Fruit fly (Drosophila melanogaster) whole organism, wandering third instar larva: ENCODE data around the gene CG14722.

ENCODE experiments used
- Abd-B ChIP-seq: fragments of >200 bp; optimal IDR thresholded peaks from 2 replicates; lab custom pipeline; 2017; ENCODE audit warnings: missing biosample characterization, missing genetic modification characterization
- CG32264 ChIP-seq: fragments of 200-800 bp; sonication (Bioruptor generic); optimal IDR thresholded peaks from 2 replicates; lab custom pipeline; 2016; ENCODE audit warnings: missing biosample characterization, missing genetic modification characterization
- CG9705 ChIP-seq: fragments of 200-800 bp; sonication (Bioruptor generic); optimal IDR thresholded peaks from 2 replicates; lab custom pipeline; 2018; ENCODE audit warnings: missing biosample characterization, mild to moderate bottlenecking, missing genetic modification characterization
- CrebA ChIP-seq: fragments of 200-800 bp; sonication (Bioruptor generic); optimal IDR thresholded peaks from 2 replicates; lab custom pipeline; 2016; ENCODE audit warnings: missing biosample characterization, mild to moderate bottlenecking, missing genetic modification characterization, borderline replicate concordance
- Dfd ChIP-seq: fragments of >200 bp; optimal IDR thresholded peaks from 2 replicates; lab custom pipeline; 2017; ENCODE audit warnings: missing biosample characterization, missing genetic modification characterization
- Dif ChIP-seq: fragments of 200-275, 200-300 bp; sonication (Bioruptor generic); optimal IDR thresholded peaks from 2 replicates; lab custom pipeline; 2018; ENCODE audit warnings: missing biosample characterization, missing genetic modification characterization; ENCODE audit not compliant: partially characterized antibody
- HLH106 ChIP-seq: fragments of 200-800 bp; optimal IDR thresholded peaks from 3 replicates; lab custom pipeline; 2019; ENCODE audit warnings: missing biosample characterization, mild to moderate bottlenecking, missing genetic modification characterization, moderate library complexity
- Hnf4 ChIP-seq: fragments of 200-800 bp; sonication (Bioruptor generic); optimal IDR thresholded peaks from 2 replicates; lab custom pipeline; 2016; ENCODE audit warnings: missing biosample characterization, mild to moderate bottlenecking, missing genetic modification characterization
- Hr78 ChIP-seq: fragments of >200 bp; optimal IDR thresholded peaks from 2 replicates; lab custom pipeline; 2017; ENCODE audit warnings: missing biosample characterization, missing genetic modification characterization
- Hr83 ChIP-seq: fragments of 200-300 bp; sonication (Bioruptor generic); optimal IDR thresholded peaks from 2 replicates; lab custom pipeline; 2016; ENCODE audit warnings: missing biosample characterization, mild to moderate bottlenecking, missing genetic modification characterization, moderate library complexity; ENCODE audit not compliant: poor library complexity, severe bottlenecking
- Jra ChIP-seq: sonication (Bioruptor generic); optimal IDR thresholded peaks from 2 replicates; lab custom pipeline; 2016; ENCODE audit warnings: missing biosample characterization, missing genetic modification characterization
- Mio ChIP-seq: sonication (Bioruptor generic); optimal IDR thresholded peaks from 2 replicates; lab custom pipeline; 2016; ENCODE audit warnings: missing biosample characterization, missing genetic modification characterization
- Myc ChIP-seq: fragments of >200 bp; optimal IDR thresholded peaks from 2 replicates; lab custom pipeline; 2017
- N ChIP-seq: fragments of >200 bp; optimal IDR thresholded peaks from 2 replicates; lab custom pipeline; 2018; ENCODE audit warnings: missing biosample characterization, missing external identifiers, missing genetic modification characterization
- OdsH ChIP-seq: fragments of 200-800 bp; sonication (Bioruptor generic); optimal IDR thresholded peaks from 2 replicates; lab custom pipeline; 2016; ENCODE audit warnings: missing biosample characterization, mild to moderate bottlenecking, missing genetic modification characterization
- Rel ChIP-seq, 2 experiments: fragments of 200-800 bp; sonication (Bioruptor generic) in 1 of 2; optimal IDR thresholded peaks; 2 replicates in 1 of 2; 3 replicates in 1 of 2; lab custom pipeline; 2016 to 2019; ENCODE audit warnings: mild to moderate bottlenecking in 2 of 2, missing biosample characterization in 2 of 2, missing genetic modification characterization in 2 of 2, moderate library complexity in 1 of 2
- Sp1 ChIP-seq: fragments of 200-800 bp; sonication (Bioruptor generic); optimal IDR thresholded peaks from 3 replicates; lab custom pipeline; 2019; ENCODE audit warnings: missing biosample characterization, mild to moderate bottlenecking, missing genetic modification characterization, moderate library complexity
- Vsx2 ChIP-seq: fragments of 200-300, 225-300 bp; sonication (Bioruptor generic); optimal IDR thresholded peaks from 2 replicates; lab custom pipeline; 2018; ENCODE audit warnings: missing biosample characterization, missing genetic modification characterization; ENCODE audit not compliant: partially characterized antibody
- br ChIP-seq: fragments of 200-800 bp; sonication (Bioruptor generic); optimal IDR thresholded peaks from 2 replicates; lab custom pipeline; 2016; ENCODE audit warnings: missing biosample characterization, missing genetic modification characterization
- brk ChIP-seq: fragments of 200-800 bp; sonication (Bioruptor generic); optimal IDR thresholded peaks from 2 replicates; lab custom pipeline; 2016; ENCODE audit warnings: missing biosample characterization, mild to moderate bottlenecking, missing genetic modification characterization
- dl ChIP-seq, 2 experiments: fragments of 175-275, 200-275 bp in 1 of 2; fragments of 200-275 bp in 1 of 2; sonication (Bioruptor generic); optimal IDR thresholded peaks; lab custom pipeline; 2018; ENCODE audit warnings: mild to moderate bottlenecking in 2 of 2, missing biosample characterization in 2 of 2, missing genetic modification characterization in 2 of 2, moderate library complexity in 2 of 2; ENCODE audit not compliant: partially characterized antibody in 2 of 2, insufficient read depth in 1 of 2
- dmrt93B ChIP-seq: fragments of 200-800 bp; sonication (Bioruptor generic); optimal IDR thresholded peaks from 2 replicates; lab custom pipeline; 2018; ENCODE audit warnings: missing biosample characterization, mild to moderate bottlenecking, missing genetic modification characterization
- ey ChIP-seq: fragments of 200-800 bp; sonication (Bioruptor generic); optimal IDR thresholded peaks from 2 replicates; lab custom pipeline; 2016; ENCODE audit warnings: missing biosample characterization, missing genetic modification characterization
- foxo ChIP-seq, 2 experiments: fragments of 200-800 bp; sonication (Bioruptor generic); optimal IDR thresholded peaks; 2 replicates in 1 of 2; 3 replicates in 1 of 2; lab custom pipeline; 2016 to 2017; ENCODE audit warnings: missing biosample characterization in 2 of 2, missing genetic modification characterization in 2 of 2
- fru ChIP-seq: fragments of 200-800 bp; sonication (Bioruptor generic); optimal IDR thresholded peaks from 3 replicates; lab custom pipeline; 2016; ENCODE audit warnings: missing biosample characterization, mild to moderate bottlenecking, missing genetic modification characterization
- h ChIP-seq: fragments of 200-800 bp; sonication (Bioruptor generic); optimal IDR thresholded peaks from 3 replicates; lab custom pipeline; 2016; ENCODE audit warnings: missing biosample characterization, mild to moderate bottlenecking, missing genetic modification characterization
- jim ChIP-seq: fragments of 175-275, 200-325 bp; sonication (Bioruptor generic); optimal IDR thresholded peaks from 2 replicates; lab custom pipeline; 2016; ENCODE audit warnings: missing biosample characterization, mild to moderate bottlenecking, missing genetic modification characterization
- lola ChIP-seq: fragments of >200 bp; optimal IDR thresholded peaks from 2 replicates; lab custom pipeline; 2017; ENCODE audit warnings: missing biosample characterization, missing genetic modification characterization
- pan ChIP-seq: fragments of >200 bp; optimal IDR thresholded peaks from 2 replicates; lab custom pipeline; 2017
- psq ChIP-seq: fragments of 200-800 bp; sonication (Bioruptor generic); optimal IDR thresholded peaks from 3 replicates; lab custom pipeline; 2017; ENCODE audit warnings: missing biosample characterization, mild to moderate bottlenecking, missing genetic modification characterization, moderate library complexity
- rgr ChIP-seq: fragments of 200-800 bp; sonication (Bioruptor generic); optimal IDR thresholded peaks from 3 replicates; lab custom pipeline; 2016; ENCODE audit warnings: missing biosample characterization, mild to moderate bottlenecking, missing genetic modification characterization
- sage ChIP-seq: fragments of 200-800 bp; sonication (Bioruptor generic); optimal IDR thresholded peaks from 2 replicates; lab custom pipeline; 2016; ENCODE audit warnings: missing biosample characterization, mild to moderate bottlenecking, missing genetic modification characterization
- sv ChIP-seq: fragments of 200-800 bp; sonication (Bioruptor generic); optimal IDR thresholded peaks from 3 replicates; lab custom pipeline; 2016; ENCODE audit warnings: missing biosample characterization, missing genetic modification characterization
- tai ChIP-seq: sonication (Bioruptor generic); optimal IDR thresholded peaks from 2 replicates; lab custom pipeline; 2016; ENCODE audit warnings: missing biosample characterization, missing genetic modification characterization
- usp ChIP-seq: fragments of >200 bp; optimal IDR thresholded peaks from 2 replicates; lab custom pipeline; 2017; ENCODE audit warnings: missing biosample characterization, missing genetic modification characterization
- woc ChIP-seq: sonication (Bioruptor generic); optimal IDR thresholded peaks from 2 replicates; lab custom pipeline; 2016; ENCODE audit warnings: missing biosample characterization, mild to moderate bottlenecking, missing genetic modification characterization

The CG14722 gene

dm6 chr3R:11761718-11762117, 20.0 kb downstream of the CG14722 start:
- TF ChIP-seq Hr83 (GFP tag; lab: Kevin White, UChicago) (no peak), Rel (GFP tag; optimal IDR thresholded peaks at IDR 0.05; lab: Kevin White, UChicago) (no peak), Rel (tag; optimal IDR thresholded peaks at IDR 0.05; lab: Kevin White, UChicago) (peak; percentile 36), rgr (GFP tag; lab: Kevin White, UChicago) (peak; percentile 85), h (GFP tag; lab: Kevin White, UChicago) (no peak), dl (GFP tag; optimal IDR thresholded peaks at IDR 0.05; lab: Kevin White, UChicago; ENCODE audit: insufficient read depth in 1 of 2, partially characterized antibody in 2 of 2) (no peak)

- no peak for TF ChIP-seq sage (GFP tag; lab: Kevin White, UChicago)
- no peak for TF ChIP-seq Rel (GFP tag; optimal IDR thresholded peaks at IDR 0.05; lab: Kevin White, UChicago)
- peak; percentile 29 for TF ChIP-seq Rel (tag; optimal IDR thresholded peaks at IDR 0.05; lab: Kevin White, UChicago)
- no peak for TF ChIP-seq N (GFP tag; lab: Kevin White, UChicago)
Observed at dm6 chr3R:11762500-11762899, 20.8 kb downstream of the CG14722 start.

- TF ChIP-seq ey (GFP tag; lab: Kevin White, UChicago) = no peak
- TF ChIP-seq Rel (GFP tag; optimal IDR thresholded peaks at IDR 0.05; lab: Kevin White, UChicago) = no peak
- TF ChIP-seq Rel (tag; optimal IDR thresholded peaks at IDR 0.05; lab: Kevin White, UChicago) = peak; percentile 55
- peak; percentile 26 for TF ChIP-seq psq (GFP tag; lab: Kevin White, UChicago)
Observed at dm6 chr3R:11763494-11764278, 22.0 kb downstream of the CG14722 start.

- TF ChIP-seq Hnf4 = no peak
- TF ChIP-seq Sp1 (GFP tag; lab: Kevin White, UChicago) = peak; percentile 84
- no peak for TF ChIP-seq CrebA (GFP tag; lab: Kevin White, UChicago)
- TF ChIP-seq Jra (GFP tag; lab: Kevin White, UChicago) = peak; percentile 46
- peak; percentile 70 for TF ChIP-seq brk (GFP tag; lab: Kevin White, UChicago)
- peak; percentile 69 for TF ChIP-seq sage (GFP tag; lab: Kevin White, UChicago)
- peak; percentile 23 for TF ChIP-seq dmrt93B (GFP tag; lab: Kevin White, UChicago)
- no peak for TF ChIP-seq lola (GFP tag; lab: Kevin White, UChicago)
- TF ChIP-seq CG32264 (GFP tag; lab: Kevin White, UChicago) = no peak
- TF ChIP-seq Dif (GFP tag; lab: Kevin White, UChicago) = peak; percentile 72
- TF ChIP-seq sv (GFP tag; lab: Kevin White, UChicago) = no peak
- TF ChIP-seq CG9705 (GFP tag; lab: Kevin White, UChicago) = peak; percentile 48
- TF ChIP-seq Hr78 (GFP tag; lab: Kevin White, UChicago) = no peak
- no peak for TF ChIP-seq N (GFP tag; lab: Kevin White, UChicago)
- TF ChIP-seq fru = peak; percentile 57
- peak in 1 of 2 experiments; percentile 52 for TF ChIP-seq foxo (GFP tag; optimal IDR thresholded peaks at IDR 0.05; lab: Kevin White, UChicago)
- peak; percentile 58 for TF ChIP-seq br (GFP tag; lab: Kevin White, UChicago)
- TF ChIP-seq usp = no peak
- no peak for TF ChIP-seq Abd-B (GFP tag; lab: Kevin White, UChicago)
- TF ChIP-seq Dfd (GFP tag; lab: Kevin White, UChicago) = no peak
- peak; percentile 50 for TF ChIP-seq rgr (GFP tag; lab: Kevin White, UChicago)
- no peak for TF ChIP-seq woc
- TF ChIP-seq pan (lab: Kevin White, UChicago) = no peak
- TF ChIP-seq OdsH = peak; percentile 40
- peak; percentile 53 for TF ChIP-seq Hr83 (GFP tag; lab: Kevin White, UChicago)
- TF ChIP-seq Mio = no peak
- no peak for TF ChIP-seq Rel (GFP tag; optimal IDR thresholded peaks at IDR 0.05; lab: Kevin White, UChicago)
- TF ChIP-seq Rel (tag; optimal IDR thresholded peaks at IDR 0.05; lab: Kevin White, UChicago) = peak; percentile 65
- no peak for TF ChIP-seq dl (GFP tag; optimal IDR thresholded peaks at IDR 0.05; lab: Kevin White, UChicago; ENCODE audit: insufficient read depth in 1 of 2, partially characterized antibody in 2 of 2)
- peak; percentile 45 for TF ChIP-seq HLH106 (tag; lab: Kevin White, UChicago)
- peak; percentile 38 for TF ChIP-seq jim
- TF ChIP-seq ey (GFP tag; lab: Kevin White, UChicago) = no peak
- TF ChIP-seq Vsx2 (GFP tag; lab: Kevin White, UChicago) = no peak
- TF ChIP-seq psq (GFP tag; lab: Kevin White, UChicago) = peak; percentile 13
- no peak for TF ChIP-seq tai
- peak; percentile 14 for TF ChIP-seq Myc (lab: Kevin White, UChicago)
- TF ChIP-seq h (GFP tag; lab: Kevin White, UChicago) = peak; percentile 58
Observed at dm6 chr3R:11764279-11764880, 22.7 kb downstream of the CG14722 start, which contains the start of gene Lk6. Gene Lk6, minus strand, starts transcription at chr3R:11764457.
